Fruit fly (Drosophila melanogaster): ENCODE measurements around the gene CG34140.

CG34140 gene

dm6 chr3L:212520-212919 is 28.3 kb upstream of the CG34140 start, which contains the start of the genes thoc7 and Dis3l2:
Gene thoc7, minus strand, starts transcription at chr3L:212687.
Gene Dis3l2, plus strand, starts transcription at chr3L:212709.
- TF ChIP-seq topi (GFP tag; optimal IDR thresholded peaks at IDR 0.05), result no peak
- no peak for TF ChIP-seq Eip78C (GFP tag)
- TF ChIP-seq Sox15 (GFP tag; optimal IDR thresholded peaks at IDR 0.05), result no peak
- no peak for TF ChIP-seq Hr39 (GFP tag; optimal IDR thresholded peaks at IDR 0.05)
- TF ChIP-seq acj6 (GFP tag; optimal IDR thresholded peaks at IDR 0.05), result no peak
- no peak for TF ChIP-seq spab (GFP tag; optimal IDR thresholded peaks at IDR 0.05)
- TF ChIP-seq fkh (GFP tag; optimal IDR thresholded peaks at IDR 0.05), result no peak
- no peak for TF ChIP-seq CG6276 (GFP tag; optimal IDR thresholded peaks at IDR 0.05)
- no peak for TF ChIP-seq CG4318 (GFP tag; optimal IDR thresholded peaks at IDR 0.05)
- no peak for TF ChIP-seq CG11902 (GFP tag; optimal IDR thresholded peaks at IDR 0.05)
- no peak for TF ChIP-seq CG6808 (GFP tag; optimal IDR thresholded peaks at IDR 0.05)
- no peak for TF ChIP-seq pdm3 (GFP tag; optimal IDR thresholded peaks at IDR 0.05)

dm6 chr3L:211200-211599 is 27.0 kb upstream of the CG34140 start, which contains the start of gene Prp4k:
Gene Prp4k, minus strand, starts transcription at chr3L:211457.
- TF ChIP-seq ss (GFP tag; optimal IDR thresholded peaks at IDR 0.05) (no peak), svp (GFP tag) (no peak), CG15336 (GFP tag; IDR thresholded peaks at IDR 0.05) (peak; percentile 27; the same call in 1 of the 2 replicates), CG3032 (tag; optimal IDR thresholded peaks at IDR 0.05) (peak; percentile 20)

DNA sequence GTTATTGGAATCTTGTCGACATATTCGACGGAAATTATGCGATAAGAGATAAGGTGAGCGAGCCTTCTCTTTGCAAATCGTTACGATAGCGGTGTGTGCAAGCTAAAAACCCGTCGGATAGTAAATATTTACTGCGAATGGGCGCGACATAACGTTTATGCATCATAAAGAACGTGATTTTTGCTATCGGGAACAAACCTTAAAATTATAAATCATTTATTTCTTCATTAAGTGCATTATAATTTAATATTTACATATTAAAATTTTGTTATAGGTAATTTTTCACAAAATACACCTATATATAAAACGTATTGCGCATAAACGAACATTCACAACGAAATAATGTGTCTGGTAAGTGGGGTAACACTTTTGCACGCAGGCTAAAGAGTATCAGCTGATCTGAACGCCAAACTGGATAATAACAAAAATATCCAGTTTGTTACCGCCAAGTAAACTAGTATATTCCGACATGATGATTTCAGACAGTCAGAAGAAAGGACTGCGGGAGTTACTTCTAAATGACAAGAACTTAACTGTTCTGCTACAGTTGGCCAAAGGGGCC is 21.6 kb upstream of the CG34140 start, which contains the start of the genes Gk1 and CG13876:
TSS of gene Gk1 (minus strand) at position 122 of the 562 bp plus-strand sequence.
TSS of gene CG13876 (plus strand) at position 412 of the 562 bp plus-strand sequence.
- peak; percentile 73 for TF ChIP-seq CG11902 (GFP tag; optimal IDR thresholded peaks at IDR 0.05)
- TF ChIP-seq CG15336 (GFP tag; IDR thresholded peaks at IDR 0.05), result peak; percentile 98
- TF ChIP-seq CG32006 (GFP tag; optimal IDR thresholded peaks at IDR 0.05), result peak; percentile 96
- no peak for TF ChIP-seq pdm3 (GFP tag; optimal IDR thresholded peaks at IDR 0.05)
- TF ChIP-seq Lpt (GFP tag; optimal IDR thresholded peaks at IDR 0.05), result peak; percentile 94
- peak; percentile 95 for TF ChIP-seq achi (GFP tag; optimal IDR thresholded peaks at IDR 0.05)
- peak; percentile 85 for TF ChIP-seq fd59A (GFP tag; optimal IDR thresholded peaks at IDR 0.05)
- TF ChIP-seq CG11762 (GFP tag; optimal IDR thresholded peaks at IDR 0.05; ENCODE audit: insufficient read depth), result peak; percentile 91
- peak; percentile 83 for TF ChIP-seq Sox15 (GFP tag; optimal IDR thresholded peaks at IDR 0.05)
- TF ChIP-seq CG3032 (tag; optimal IDR thresholded peaks at IDR 0.05), result peak; percentile 98
- TF ChIP-seq cyc (GFP tag; optimal IDR thresholded peaks at IDR 0.05), result peak; percentile 80
- TF ChIP-seq vri (GFP tag; optimal IDR thresholded peaks at IDR 0.05), result peak; percentile 92
- TF ChIP-seq CG6808 (GFP tag; optimal IDR thresholded peaks at IDR 0.05), result no peak
- TF ChIP-seq CG7368 (GFP tag; optimal IDR thresholded peaks at IDR 0.05), result no peak
- peak; percentile 91 for TF ChIP-seq topi (GFP tag; optimal IDR thresholded peaks at IDR 0.05)
- peak; percentile 97 for TF ChIP-seq CG8119 (GFP tag; IDR thresholded peaks at IDR 0.05)
- TF ChIP-seq fd85E (GFP tag; optimal IDR thresholded peaks at IDR 0.05), result peak; percentile 42
- peak; percentile 95 for TF ChIP-seq CG6276 (GFP tag; optimal IDR thresholded peaks at IDR 0.05)
- no peak for TF ChIP-seq Met (GFP tag; optimal IDR thresholded peaks at IDR 0.05)
- peak; percentile 94 for TF ChIP-seq CG3919 (GFP tag; optimal IDR thresholded peaks at IDR 0.05)
- TF ChIP-seq lz (GFP tag; optimal IDR thresholded peaks at IDR 0.05), result peak; percentile 84
- peak; percentile 92 for TF ChIP-seq CG6792 (GFP tag; optimal IDR thresholded peaks at IDR 0.05)
- peak; percentile 94 for TF ChIP-seq Gug (GFP tag; IDR thresholded peaks at IDR 0.05)
- TF ChIP-seq Hr39 (GFP tag; optimal IDR thresholded peaks at IDR 0.05), result no peak
- peak; percentile 98 for TF ChIP-seq Eip78C (GFP tag)
- TF ChIP-seq net (GFP tag; optimal IDR thresholded peaks at IDR 0.05), result peak; percentile 94
- no peak for TF ChIP-seq Hr4 (GFP tag; optimal IDR thresholded peaks at IDR 0.05)
- TF ChIP-seq Sox14 (GFP tag; optimal IDR thresholded peaks at IDR 0.05), result peak; percentile 90
- TF ChIP-seq CG8632 (GFP tag; optimal IDR thresholded peaks at IDR 0.05), result peak; percentile 96
- no peak for TF ChIP-seq Ets21C (GFP tag; optimal IDR thresholded peaks at IDR 0.05)
- peak; percentile 96 for TF ChIP-seq CG9139 (GFP tag; optimal IDR thresholded peaks at IDR 0.05)
- peak; percentile 90 for TF ChIP-seq spab (GFP tag; optimal IDR thresholded peaks at IDR 0.05)
- TF ChIP-seq CG1621 (tag; optimal IDR thresholded peaks at IDR 0.05), result peak; percentile 92
- TF ChIP-seq CG6854 (GFP tag; optimal IDR thresholded peaks at IDR 0.05), result peak; percentile 90
- TF ChIP-seq fkh (GFP tag; optimal IDR thresholded peaks at IDR 0.05), result peak; percentile 99
- TF ChIP-seq Hr38 (GFP tag; optimal IDR thresholded peaks at IDR 0.05), result no peak
- peak; percentile 84 for TF ChIP-seq Blimp-1 (GFP tag; optimal IDR thresholded peaks at IDR 0.05)
- TF ChIP-seq CG8319 (GFP tag; optimal IDR thresholded peaks at IDR 0.05), result no peak
- peak; percentile 97 for TF ChIP-seq CG34406 (GFP tag; optimal IDR thresholded peaks at IDR 0.05)
- TF ChIP-seq OdsH (GFP tag; optimal IDR thresholded peaks at IDR 0.05), result no peak
- TF ChIP-seq CG10669 (GFP tag; optimal IDR thresholded peaks at IDR 0.05), result peak; percentile 94
- peak; percentile 98 for TF ChIP-seq Ets96B (tag; optimal IDR thresholded peaks at IDR 0.05)

Data from whole organism, prepupa.